Fruit fly (Drosophila melanogaster): ENCODE data around the gene Hacd1.
"Not testable (repeated sequence)": the region's sequence is repeated elsewhere in the genome, so short reads cannot be mapped to it uniquely, and the experiment has no call there.

Gene Hacd1

DNA sequence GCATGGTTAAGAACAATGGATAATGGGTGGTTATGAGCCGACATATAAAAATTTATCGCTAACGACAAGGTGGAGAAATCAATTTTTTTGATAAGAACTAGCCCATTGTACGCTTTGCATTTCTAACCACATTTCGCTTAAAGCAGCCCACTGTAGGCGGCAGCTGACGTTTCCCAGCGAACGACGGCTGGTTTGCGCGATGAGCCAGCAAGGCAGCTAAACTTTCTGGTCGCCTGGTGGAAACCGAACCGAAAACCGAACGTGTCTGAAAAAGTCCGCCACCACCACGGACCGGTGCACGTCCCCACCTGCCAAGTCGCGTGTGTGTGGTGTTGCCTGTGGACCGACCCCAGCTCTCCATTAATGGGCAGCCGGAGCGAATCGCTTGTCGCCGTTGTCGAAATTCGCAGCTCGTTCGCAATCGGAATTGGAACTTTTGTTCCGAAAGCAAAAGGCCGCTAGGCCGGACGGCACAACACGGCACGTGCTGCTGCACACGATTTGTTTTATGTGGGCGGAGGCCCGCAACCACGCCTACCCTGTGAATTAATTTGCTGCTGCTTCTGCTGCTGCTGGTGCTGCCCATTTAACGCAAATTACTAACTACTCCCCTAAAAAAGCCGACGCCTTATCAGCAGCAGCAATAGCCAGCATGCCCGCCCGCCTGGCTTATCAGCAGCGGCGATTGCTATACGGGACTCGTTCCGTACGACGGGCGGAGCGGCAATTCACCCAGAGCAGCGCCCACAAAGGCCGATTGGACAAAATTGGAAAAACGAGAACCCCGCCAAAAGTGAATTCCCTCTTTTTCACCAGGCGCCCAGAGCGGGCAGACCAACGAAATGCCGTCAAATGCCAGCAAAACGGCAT lies 1.1 kb upstream of the Hacd1 start (continued):
- TF ChIP-seq Lpt (GFP tag; optimal IDR thresholded peaks at IDR 0.05) (no peak), CG6808 (GFP tag; optimal IDR thresholded peaks at IDR 0.05) (no peak), CG6792 (GFP tag; optimal IDR thresholded peaks at IDR 0.05) (peak; percentile 15), CG6276 (GFP tag; optimal IDR thresholded peaks at IDR 0.05) (peak; percentile 19), dac (GFP tag; optimal IDR thresholded peaks at IDR 0.05) (no peak), CG3919 (GFP tag; optimal IDR thresholded peaks at IDR 0.05) (peak; percentile 63), dsx (GFP tag; optimal IDR thresholded peaks at IDR 0.05; ENCODE audit: poor library complexity, severe bottlenecking) (peak; percentile 43), Hr39 (GFP tag; optimal IDR thresholded peaks at IDR 0.05) (peak; percentile 43), Met (GFP tag; optimal IDR thresholded peaks at IDR 0.05) (peak; percentile 27), lz (GFP tag; optimal IDR thresholded peaks at IDR 0.05) (no peak), Sox15 (GFP tag; optimal IDR thresholded peaks at IDR 0.05) (no peak), net (GFP tag; optimal IDR thresholded peaks at IDR 0.05) (peak; percentile 68), CG16779 (tag; optimal IDR thresholded peaks at IDR 0.05) (peak; percentile 32), Hr4 (GFP tag; optimal IDR thresholded peaks at IDR 0.05) (peak; percentile 61)

DNA sequence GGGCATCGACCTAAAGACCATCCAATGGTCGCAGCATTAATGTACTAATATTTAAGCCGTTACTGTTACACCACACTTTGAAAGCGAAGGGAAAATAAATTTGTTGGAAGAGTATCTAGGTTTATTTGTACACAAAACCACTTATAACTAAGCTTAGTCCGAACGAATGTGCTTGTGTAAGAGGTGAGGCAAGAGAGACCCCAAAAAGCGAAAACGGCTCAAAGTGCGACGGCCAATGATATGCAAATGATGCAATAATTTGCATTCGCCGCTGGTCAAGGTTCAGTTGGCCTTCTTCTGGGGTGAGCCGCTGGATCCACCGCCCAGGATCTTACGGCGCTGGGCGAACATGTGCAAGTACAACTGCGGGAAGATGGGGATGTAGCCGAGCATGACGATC lies 934 bp downstream of the Hacd1 start:
- no peak for TF ChIP-seq topi (GFP tag; optimal IDR thresholded peaks at IDR 0.05)
- TF ChIP-seq svp (GFP tag) = peak; percentile 55

DNA sequence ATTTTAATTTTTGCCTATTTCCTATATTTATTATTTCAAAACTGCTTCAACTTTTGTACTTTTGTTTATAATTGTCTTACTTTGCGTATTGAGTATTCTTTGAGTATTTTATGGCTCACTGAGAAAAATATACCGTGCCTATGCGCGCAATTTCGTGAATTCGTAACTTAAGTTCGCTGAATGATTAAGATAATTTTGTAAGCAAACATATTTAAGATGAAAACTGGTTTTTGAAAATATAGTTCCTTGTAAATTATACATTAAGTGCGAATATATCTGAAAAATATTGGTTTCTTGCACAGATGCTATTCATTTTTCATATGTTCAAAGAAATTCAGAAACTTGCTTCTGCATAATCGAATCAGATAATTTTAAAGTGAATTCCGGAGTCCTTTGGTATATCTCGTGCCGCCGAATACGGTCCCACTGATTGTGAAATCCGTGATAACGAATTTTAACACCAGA lies 2.8 kb downstream of the Hacd1 start, which contains the start of the genes CG18787 and Nfs1:
CG18787 (minus strand) TSS at position 101 of the 465 bp plus-strand sequence.
Nfs1 (plus strand) TSS at position 415 of the 465 bp plus-strand sequence.
- TF ChIP-seq salr (GFP tag; optimal IDR thresholded peaks at IDR 0.05); CG4318 (GFP tag; optimal IDR thresholded peaks at IDR 0.05); CG15336 (GFP tag; IDR thresholded peaks at IDR 0.05): not testable (repeated sequence)

DNA sequence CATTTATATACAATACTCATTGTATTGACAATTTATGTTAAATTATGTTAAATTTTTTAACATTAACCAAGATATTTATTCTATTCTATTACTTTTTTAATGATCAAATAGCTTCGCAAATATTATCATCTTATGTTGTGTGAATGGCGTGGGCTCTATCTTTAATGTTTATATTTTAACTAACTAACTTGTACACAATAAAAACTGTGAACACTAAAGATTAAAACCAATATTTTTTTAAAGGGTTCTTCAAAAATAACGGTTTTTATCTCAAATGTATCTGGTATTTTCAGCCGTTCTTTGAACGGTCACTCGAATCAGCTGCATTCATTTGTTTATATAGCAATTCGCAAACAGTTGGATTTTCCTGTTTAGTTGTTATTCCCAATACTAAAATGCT lies 5.6 kb downstream of the Hacd1 start, which contains the start of gene Ada1-1:
Ada1-1 (plus strand) TSS at position 301 of the 400 bp plus-strand sequence.
- TF ChIP-seq acj6, Ets21C, fkh (GFP tag; optimal IDR thresholded peaks at IDR 0.05): not testable (repeated sequence)

DNA sequence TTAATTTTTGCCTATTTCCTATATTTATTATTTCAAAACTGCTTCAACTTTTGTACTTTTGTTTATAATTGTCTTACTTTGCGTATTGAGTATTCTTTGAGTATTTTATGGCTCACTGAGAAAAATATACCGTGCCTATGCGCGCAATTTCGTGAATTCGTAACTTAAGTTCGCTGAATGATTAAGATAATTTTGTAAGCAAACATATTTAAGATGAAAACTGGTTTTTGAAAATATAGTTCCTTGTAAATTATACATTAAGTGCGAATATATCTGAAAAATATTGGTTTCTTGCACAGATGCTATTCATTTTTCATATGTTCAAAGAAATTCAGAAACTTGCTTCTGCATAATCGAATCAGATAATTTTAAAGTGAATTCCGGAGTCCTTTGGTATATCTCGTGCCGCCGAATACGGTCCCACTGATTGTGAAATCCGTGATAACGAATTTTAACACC lies 6.7 kb downstream of the Hacd1 start, which contains the start of the genes CG18789 and Qtzl:
CG18789 (minus strand) TSS at position 101 of the 459 bp plus-strand sequence.
Qtzl (plus strand) TSS at position 409 of the 459 bp plus-strand sequence.
- TF ChIP-seq CG16779 (tag; optimal IDR thresholded peaks at IDR 0.05); lz (GFP tag; optimal IDR thresholded peaks at IDR 0.05); acj6 (GFP tag; optimal IDR thresholded peaks at IDR 0.05): not testable (repeated sequence)

DNA sequence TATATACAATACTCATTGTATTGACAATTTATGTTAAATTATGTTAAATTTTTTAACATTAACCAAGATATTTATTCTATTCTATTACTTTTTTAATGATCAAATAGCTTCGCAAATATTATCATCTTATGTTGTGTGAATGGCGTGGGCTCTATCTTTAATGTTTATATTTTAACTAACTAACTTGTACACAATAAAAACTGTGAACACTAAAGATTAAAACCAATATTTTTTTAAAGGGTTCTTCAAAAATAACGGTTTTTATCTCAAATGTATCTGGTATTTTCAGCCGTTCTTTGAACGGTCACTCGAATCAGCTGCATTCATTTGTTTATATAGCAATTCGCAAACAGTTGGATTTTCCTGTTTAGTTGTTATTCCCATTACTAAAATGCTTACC lies 9.5 kb downstream of the Hacd1 start, which contains the start of gene Ada1-2:
Ada1-2 (plus strand) TSS at position 301 of the 400 bp plus-strand sequence.
- TF ChIP-seq CG8319, salr, CG11902 (GFP tag; optimal IDR thresholded peaks at IDR 0.05): not testable (repeated sequence)

DNA sequence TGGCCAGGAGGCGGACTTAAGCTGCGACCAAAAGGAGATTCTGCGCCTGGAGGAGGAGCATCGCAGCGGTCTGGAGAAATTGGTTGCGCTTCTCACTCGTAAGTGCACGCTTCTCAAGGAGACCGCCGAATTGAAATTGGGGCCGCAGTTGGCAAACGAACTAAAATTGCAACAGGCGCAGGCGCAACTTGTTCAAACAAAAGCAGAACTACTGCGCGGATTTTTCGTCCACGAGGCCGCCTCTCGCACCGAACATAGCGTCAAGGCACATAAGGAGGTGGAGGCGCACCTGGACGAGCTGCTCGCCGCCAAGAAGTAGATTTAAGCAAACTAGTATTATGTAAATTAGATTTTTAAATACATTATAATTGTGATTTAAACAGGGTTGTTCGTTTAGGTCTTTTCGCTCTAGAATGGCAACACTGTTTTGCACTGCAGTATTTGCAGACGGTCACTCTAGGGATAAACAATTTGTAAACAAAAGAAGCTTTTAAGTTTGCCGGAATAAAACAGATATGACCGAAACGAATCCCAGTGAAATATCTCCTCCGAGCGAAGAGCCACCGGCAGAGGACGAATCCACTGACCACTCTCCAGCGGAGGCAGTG lies 11.5 kb downstream of the Hacd1 start, which contains the start of gene escl:
escl (plus strand) TSS at position 470 of the 608 bp plus-strand sequence.
- TF ChIP-seq dsx (GFP tag; optimal IDR thresholded peaks at IDR 0.05; ENCODE audit: poor library complexity, severe bottlenecking) (peak; percentile 5), ss (GFP tag; optimal IDR thresholded peaks at IDR 0.05) (no peak), CG8119 (GFP tag; IDR thresholded peaks at IDR 0.05) (no peak), Sox14 (GFP tag; optimal IDR thresholded peaks at IDR 0.05) (peak; percentile 66), fkh (GFP tag; optimal IDR thresholded peaks at IDR 0.05) (peak; percentile 78), esn (GFP tag; optimal IDR thresholded peaks at IDR 0.05) (peak; percentile 3), CG10631 (GFP tag; optimal IDR thresholded peaks at IDR 0.05) (no peak), Eip93F (GFP tag; optimal IDR thresholded peaks at IDR 0.05) (no peak), cyc (GFP tag; optimal IDR thresholded peaks at IDR 0.05) (no peak), CG1621 (tag; optimal IDR thresholded peaks at IDR 0.05) (peak; percentile 18), CG6163 (GFP tag; IDR thresholded peaks at IDR 0.05) (no peak), OdsH (GFP tag; optimal IDR thresholded peaks at IDR 0.05) (no peak), fd85E (GFP tag; optimal IDR thresholded peaks at IDR 0.05) (no peak), dac (GFP tag; optimal IDR thresholded peaks at IDR 0.05) (no peak), eg (GFP tag; IDR thresholded peaks at IDR 0.05) (no peak)

Measured in whole organism, prepupa.